Worm (Caenorhabditis elegans): Measurements from ENCODE around the gene cest-32.

DNA sequence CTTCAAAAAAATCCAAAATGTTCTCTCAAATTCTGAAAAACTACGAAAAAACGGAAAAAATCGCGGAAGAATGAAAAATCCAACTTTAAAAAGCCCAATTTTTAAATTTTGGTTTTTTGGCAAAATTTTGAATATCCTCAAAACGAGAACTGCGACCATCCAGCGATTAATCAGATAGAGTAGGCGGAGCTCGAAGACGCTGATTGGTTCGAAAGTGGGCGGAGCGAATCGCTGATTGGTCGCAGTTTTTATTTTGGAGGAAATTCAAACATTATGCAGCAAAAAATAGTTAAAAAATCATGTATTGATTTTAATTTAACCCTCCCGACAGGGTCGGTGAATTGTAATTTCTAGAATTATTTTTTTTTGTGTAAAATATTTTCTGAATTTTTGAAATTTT is 20.0 kb downstream of the cest-32 start:
- no peak for TF ChIP-seq ceh-22 (tag; optimal IDR thresholded peaks at IDR 0.05)
- no peak for TF ChIP-seq pag-3 (tag; optimal IDR thresholded peaks at IDR 0.05; ENCODE audit: borderline replicate concordance)
- no peak for TF ChIP-seq fkh-6 (tag; optimal IDR thresholded peaks at IDR 0.05)
- TF ChIP-seq fax-1 (tag; optimal IDR thresholded peaks at IDR 0.05): no peak
- TF ChIP-seq tbx-2 (tag; optimal IDR thresholded peaks at IDR 0.05): no peak
- no peak for TF ChIP-seq rnt-1 (tag; optimal IDR thresholded peaks at IDR 0.05)
- peak; percentile 92 for TF ChIP-seq nfya-1 (tag; optimal IDR thresholded peaks at IDR 0.05)
- TF ChIP-seq syd-9 (tag; optimal IDR thresholded peaks at IDR 0.05): no peak
- TF ChIP-seq tbx-7 (tag; optimal IDR thresholded peaks at IDR 0.05): no peak
- TF ChIP-seq pha-2 (tag; optimal IDR thresholded peaks at IDR 0.05): no peak
- TF ChIP-seq hlh-30 (tag; optimal IDR thresholded peaks at IDR 0.05; ENCODE audit: insufficient read depth): no peak

Data from whole organism, late embryonic.